Fruit fly (Drosophila melanogaster) whole organism, wandering third instar larva: ENCODE measurements around the gene Sfp24Bc.

Experiments used
- Abd-B ChIP-seq: fragments of >200 bp; optimal IDR thresholded peaks from 2 replicates; lab custom pipeline; 2017; ENCODE audit warnings: missing biosample characterization, missing genetic modification characterization
- CG32264 ChIP-seq: fragments of 200-800 bp; sonication (Bioruptor generic); optimal IDR thresholded peaks from 2 replicates; lab custom pipeline; 2016; ENCODE audit warnings: missing biosample characterization, missing genetic modification characterization
- Dfd ChIP-seq: fragments of >200 bp; optimal IDR thresholded peaks from 2 replicates; lab custom pipeline; 2017; ENCODE audit warnings: missing biosample characterization, missing genetic modification characterization
- Hr78 ChIP-seq: fragments of >200 bp; optimal IDR thresholded peaks from 2 replicates; lab custom pipeline; 2017; ENCODE audit warnings: missing biosample characterization, missing genetic modification characterization
- Myc ChIP-seq: fragments of >200 bp; optimal IDR thresholded peaks from 2 replicates; lab custom pipeline; 2017
- OdsH ChIP-seq: fragments of 200-800 bp; sonication (Bioruptor generic); optimal IDR thresholded peaks from 2 replicates; lab custom pipeline; 2016; ENCODE audit warnings: missing biosample characterization, mild to moderate bottlenecking, missing genetic modification characterization
- Rel ChIP-seq, 2 experiments: fragments of 200-800 bp; sonication (Bioruptor generic) in 1 of 2; optimal IDR thresholded peaks; 2 replicates in 1 of 2; 3 replicates in 1 of 2; lab custom pipeline; 2016 to 2019; ENCODE audit warnings: mild to moderate bottlenecking in 2 of 2, missing biosample characterization in 2 of 2, missing genetic modification characterization in 2 of 2, moderate library complexity in 1 of 2
- dmrt93B ChIP-seq: fragments of 200-800 bp; sonication (Bioruptor generic); optimal IDR thresholded peaks from 2 replicates; lab custom pipeline; 2018; ENCODE audit warnings: missing biosample characterization, mild to moderate bottlenecking, missing genetic modification characterization
- pan ChIP-seq: fragments of >200 bp; optimal IDR thresholded peaks from 2 replicates; lab custom pipeline; 2017
- psq ChIP-seq: fragments of 200-800 bp; sonication (Bioruptor generic); optimal IDR thresholded peaks from 3 replicates; lab custom pipeline; 2017; ENCODE audit warnings: missing biosample characterization, mild to moderate bottlenecking, missing genetic modification characterization, moderate library complexity
- usp ChIP-seq: fragments of >200 bp; optimal IDR thresholded peaks from 2 replicates; lab custom pipeline; 2017; ENCODE audit warnings: missing biosample characterization, missing genetic modification characterization

DNA sequence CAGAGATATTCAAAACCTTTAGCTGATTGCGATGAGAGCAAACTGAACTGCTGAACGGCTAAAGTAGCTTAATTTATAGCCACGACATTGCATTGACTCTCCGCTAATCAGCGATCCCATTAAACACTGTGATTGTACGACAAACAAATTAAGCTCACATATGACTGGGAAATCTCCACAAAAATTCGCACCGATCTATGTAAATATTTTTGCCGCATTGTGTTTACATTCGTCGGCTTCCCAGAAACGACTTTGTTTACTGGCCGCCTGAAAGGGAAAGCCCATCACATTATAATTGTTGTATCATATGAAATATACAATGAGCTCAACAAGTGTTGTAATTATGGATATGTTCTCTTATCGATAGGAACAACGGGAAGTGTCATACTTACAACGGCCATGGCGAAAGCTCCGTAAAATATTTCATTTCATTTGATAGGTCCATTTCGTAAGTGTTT, 25.0 kb upstream of the Sfp24Bc start, which contains the start of gene CG16713:
- TF ChIP-seq Hr78: no peak
- TF ChIP-seq pan: no peak
- no peak for TF ChIP-seq usp (GFP tag; lab: Kevin White, UChicago)
- no peak for TF ChIP-seq OdsH (GFP tag; lab: Kevin White, UChicago)
- TF ChIP-seq dmrt93B (GFP tag; lab: Kevin White, UChicago): no peak
- TF ChIP-seq psq (GFP tag; lab: Kevin White, UChicago): no peak
- TF ChIP-seq CG32264 (GFP tag; lab: Kevin White, UChicago): no peak
- no peak for TF ChIP-seq Abd-B (GFP tag; lab: Kevin White, UChicago)
- TF ChIP-seq Myc (lab: Kevin White, UChicago): no peak
- no peak for TF ChIP-seq Rel (GFP tag; optimal IDR thresholded peaks at IDR 0.05; lab: Kevin White, UChicago)
- peak; percentile 96 for TF ChIP-seq Rel (tag; optimal IDR thresholded peaks at IDR 0.05; lab: Kevin White, UChicago)
- TF ChIP-seq Dfd: no peak
